Worm (Caenorhabditis elegans): ENCODE measurements around the gene F28A10.5.
"Not testable (repeated sequence)": the region's sequence is repeated elsewhere in the genome, so short reads cannot be mapped to it uniquely, and the experiment has no call there.

F28A10.5 gene

DNA sequence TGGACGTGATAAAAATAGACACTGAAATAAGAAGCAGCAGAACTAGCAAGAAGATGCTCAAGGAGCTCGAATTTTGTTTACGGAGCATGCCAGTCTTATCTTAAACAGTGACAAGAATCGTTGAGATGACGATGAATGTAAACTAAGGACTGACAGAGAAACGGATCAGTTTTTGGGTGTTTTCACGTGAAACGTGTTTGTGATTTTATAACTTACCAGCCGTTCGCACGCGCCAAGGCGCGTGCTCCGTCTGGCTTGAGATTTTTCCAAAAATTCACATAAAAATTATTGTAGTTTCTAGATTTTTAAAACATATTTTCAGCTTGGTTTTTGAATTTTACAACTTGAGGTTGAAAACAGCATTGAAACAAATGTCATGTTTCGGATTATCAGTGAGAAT lies at the start of gene F28A10.5:
Gene F28A10.5, minus strand, starts transcription at position 101 of the 400 bp plus-strand sequence.
- TF ChIP-seq ztf-29, flt-1, tab-1 (GFP tag; IDR thresholded peaks at IDR 0.05): not testable (repeated sequence)

ce11 chrII:888024-888423 lies 37.6 kb upstream of the F28A10.5 start, which contains the start of gene T07D3.4:
Gene T07D3.4, plus strand, starts transcription at chrII:888309.
- no peak for TF ChIP-seq klf-2 (GFP tag; conservative IDR thresholded peaks at IDR 0.05)
- no peak for TF ChIP-seq ztf-29 (GFP tag; IDR thresholded peaks at IDR 0.05)
- no peak for TF ChIP-seq cog-1 (tag; optimal IDR thresholded peaks at IDR 0.05)
- TF ChIP-seq med-1 (GFP tag; optimal IDR thresholded peaks at IDR 0.05; ENCODE audit: insufficient read depth), result no peak
- no peak for TF ChIP-seq flt-1 (GFP tag; IDR thresholded peaks at IDR 0.05)

- TF ChIP-seq klf-2 (GFP tag; conservative IDR thresholded peaks at IDR 0.05) (no peak), flt-1 (GFP tag; IDR thresholded peaks at IDR 0.05) (no peak), T22C8.4 (GFP tag; IDR thresholded peaks at IDR 0.05) (no peak), ztf-23 (GFP tag; IDR thresholded peaks at IDR 0.05) (no peak), tab-1 (GFP tag; IDR thresholded peaks at IDR 0.05) (no peak), cog-1 (tag; optimal IDR thresholded peaks at IDR 0.05) (no peak)
These were observed 33.7 kb upstream of the F28A10.5 start for ce11 chrII:884204-884603.

ce11 chrII:880666-881226 lies 30.3 kb upstream of the F28A10.5 start:
- TF ChIP-seq ztf-23 (GFP tag; IDR thresholded peaks at IDR 0.05) (no peak), flt-1 (GFP tag; IDR thresholded peaks at IDR 0.05) (no peak), T22C8.4 (GFP tag; IDR thresholded peaks at IDR 0.05) (no peak), ref-1 (GFP tag; conservative IDR thresholded peaks at IDR 0.05) (no peak), klf-2 (GFP tag; conservative IDR thresholded peaks at IDR 0.05) (no peak), ztf-29 (GFP tag; IDR thresholded peaks at IDR 0.05) (no peak), cog-1 (tag; optimal IDR thresholded peaks at IDR 0.05) (no peak), med-1 (GFP tag; optimal IDR thresholded peaks at IDR 0.05; ENCODE audit: insufficient read depth) (no peak), tab-1 (GFP tag; IDR thresholded peaks at IDR 0.05) (no peak)

- TF ChIP-seq flt-1 (GFP tag; IDR thresholded peaks at IDR 0.05) (no peak), ztf-29 (GFP tag; IDR thresholded peaks at IDR 0.05) (no peak), ref-1 (GFP tag; conservative IDR thresholded peaks at IDR 0.05) (no peak), tab-1 (GFP tag; IDR thresholded peaks at IDR 0.05) (no peak), klf-2 (GFP tag; conservative IDR thresholded peaks at IDR 0.05) (no peak), cog-1 (tag; optimal IDR thresholded peaks at IDR 0.05) (no peak), T22C8.4 (GFP tag; IDR thresholded peaks at IDR 0.05) (no peak), ztf-23 (GFP tag; IDR thresholded peaks at IDR 0.05) (no peak), med-1 (GFP tag; optimal IDR thresholded peaks at IDR 0.05; ENCODE audit: insufficient read depth) (no peak)
These were observed 25.3 kb upstream of the F28A10.5 start for ce11 chrII:875739-876138.

ce11 chrII:872993-873787 lies 22.7 kb upstream of the F28A10.5 start, which contains the start of gene alg-2:
Gene alg-2, plus strand, starts transcription at chrII:873212.
- peak; percentile 71; the same call in 1 of the 2 replicates for TF ChIP-seq T22C8.4 (GFP tag; IDR thresholded peaks at IDR 0.05)
- TF ChIP-seq ztf-29 (GFP tag; IDR thresholded peaks at IDR 0.05), result no peak
- TF ChIP-seq ref-1 (GFP tag; conservative IDR thresholded peaks at IDR 0.05), result no peak
- TF ChIP-seq ztf-23 (GFP tag; IDR thresholded peaks at IDR 0.05), result no peak
- TF ChIP-seq cog-1 (tag; optimal IDR thresholded peaks at IDR 0.05), result no peak
- TF ChIP-seq tab-1 (GFP tag; IDR thresholded peaks at IDR 0.05), result 0 out of 2 replicates have a peak, but pooled peaks have one; percentile 41
- no peak for TF ChIP-seq med-1 (GFP tag; optimal IDR thresholded peaks at IDR 0.05; ENCODE audit: insufficient read depth)
- 0 out of 2 replicates have a peak, but pooled peaks have one; percentile 15 for TF ChIP-seq flt-1 (GFP tag; IDR thresholded peaks at IDR 0.05)
- no peak for TF ChIP-seq klf-2 (GFP tag; conservative IDR thresholded peaks at IDR 0.05)

ce11 chrII:869316-869715 lies 18.8 kb upstream of the F28A10.5 start:
- TF ChIP-seq ztf-29 (GFP tag; IDR thresholded peaks at IDR 0.05) (no peak), flt-1 (GFP tag; IDR thresholded peaks at IDR 0.05) (no peak), klf-2 (GFP tag; conservative IDR thresholded peaks at IDR 0.05) (no peak), cog-1 (tag; optimal IDR thresholded peaks at IDR 0.05) (no peak), ref-1 (GFP tag; conservative IDR thresholded peaks at IDR 0.05) (no peak), tab-1 (GFP tag; IDR thresholded peaks at IDR 0.05) (no peak), ztf-23 (GFP tag; IDR thresholded peaks at IDR 0.05) (no peak), T22C8.4 (GFP tag; IDR thresholded peaks at IDR 0.05) (no peak), med-1 (GFP tag; optimal IDR thresholded peaks at IDR 0.05; ENCODE audit: insufficient read depth) (no peak)

- TF ChIP-seq ztf-29 (GFP tag; IDR thresholded peaks at IDR 0.05) (no peak), T22C8.4 (GFP tag; IDR thresholded peaks at IDR 0.05) (no peak), tab-1 (GFP tag; IDR thresholded peaks at IDR 0.05) (no peak), cog-1 (tag; optimal IDR thresholded peaks at IDR 0.05) (no peak), med-1 (GFP tag; optimal IDR thresholded peaks at IDR 0.05; ENCODE audit: insufficient read depth) (no peak), ref-1 (GFP tag; conservative IDR thresholded peaks at IDR 0.05) (no peak), ztf-23 (GFP tag; IDR thresholded peaks at IDR 0.05) (no peak)
These were observed 17.9 kb upstream of the F28A10.5 start, which contains the start of gene fbxc-51 for ce11 chrII:868240-868864. Gene fbxc-51, plus strand, starts transcription at chrII:868814.

DNA sequence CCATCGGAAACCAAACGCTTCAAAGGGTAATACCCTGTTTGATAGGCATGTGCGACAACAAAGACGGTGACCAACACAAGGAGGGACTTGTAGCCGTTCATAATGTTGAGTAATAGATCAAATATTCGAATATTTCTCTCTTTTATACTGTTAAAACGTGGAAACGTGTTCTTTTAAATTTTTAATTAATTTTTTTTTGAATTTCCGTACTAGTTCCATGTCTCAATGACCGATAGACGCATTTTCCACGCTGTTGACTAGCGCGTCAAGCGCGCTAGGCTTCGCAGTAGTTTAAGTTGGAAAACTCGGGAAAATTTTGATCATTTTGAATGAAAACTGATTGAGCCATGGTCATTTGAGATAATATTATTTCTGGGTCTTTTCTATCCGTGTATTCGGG lies 16.3 kb upstream of the F28A10.5 start, which contains the start of gene Y46B2A.3:
Gene Y46B2A.3, minus strand, starts transcription at position 101 of the 400 bp plus-strand sequence.
- no peak for TF ChIP-seq klf-2 (GFP tag; conservative IDR thresholded peaks at IDR 0.05)
- no peak for TF ChIP-seq tab-1 (GFP tag; IDR thresholded peaks at IDR 0.05)
- no peak for TF ChIP-seq ztf-29 (GFP tag; IDR thresholded peaks at IDR 0.05)
- no peak for TF ChIP-seq med-1 (GFP tag; optimal IDR thresholded peaks at IDR 0.05; ENCODE audit: insufficient read depth)
- no peak for TF ChIP-seq cog-1 (tag; optimal IDR thresholded peaks at IDR 0.05)
- no peak for TF ChIP-seq flt-1 (GFP tag; IDR thresholded peaks at IDR 0.05)
- no peak for TF ChIP-seq ref-1 (GFP tag; conservative IDR thresholded peaks at IDR 0.05)
- TF ChIP-seq T22C8.4 (GFP tag; IDR thresholded peaks at IDR 0.05), result no peak
- no peak for TF ChIP-seq ztf-23 (GFP tag; IDR thresholded peaks at IDR 0.05)
